Fruit fly (Drosophila melanogaster): Measurements from ENCODE around the gene Uxs.

Uxs gene

dm6 chr3L:8185263-8186227, 4.8 kb downstream of the Uxs start (continued):
- TF ChIP-seq pho (GFP tag; optimal IDR thresholded peaks at IDR 0.05) (peak; percentile 55), Optix (GFP tag; IDR thresholded peaks at IDR 0.05) (peak; percentile 56; the same call in 1 of the 3 replicates), pita (GFP tag; optimal IDR thresholded peaks at IDR 0.05) (no peak), bcd (GFP tag; optimal IDR thresholded peaks at IDR 0.05) (peak; percentile 34), jumu (GFP tag; optimal IDR thresholded peaks at IDR 0.05) (peak; percentile 42), CG4328 (GFP tag; optimal IDR thresholded peaks at IDR 0.05) (no peak), cato (GFP tag; optimal IDR thresholded peaks at IDR 0.05; ENCODE audit: borderline replicate concordance) (no peak), eve (GFP tag; optimal IDR thresholded peaks at IDR 0.05) (no peak), Hmr (GFP tag; optimal IDR thresholded peaks at IDR 0.05) (peak; percentile 41), lmd (GFP tag; IDR thresholded peaks at IDR 0.05) (peak; percentile 63), Lhr (GFP tag; optimal IDR thresholded peaks at IDR 0.05) (no peak)

dm6 chr3L:8186627-8187396, 6.1 kb downstream of the Uxs start, which contains the start of the genes ERR and Atg18a:
TSS of gene ERR (minus strand) at chr3L:8186671.
TSS of gene Atg18a (plus strand) at chr3L:8186857.
- peak; percentile 54 for TF ChIP-seq CG3163 (GFP tag; optimal IDR thresholded peaks at IDR 0.05)
- TF ChIP-seq Mrtf (GFP tag; IDR thresholded peaks at IDR 0.05): peak; percentile 79
- peak; percentile 92 for TF ChIP-seq Ptx1 (GFP tag; IDR thresholded peaks at IDR 0.05)
- no peak for TF ChIP-seq BtbVII (GFP tag; optimal IDR thresholded peaks at IDR 0.05)
- no peak for TF ChIP-seq wek (GFP tag; optimal IDR thresholded peaks at IDR 0.05)
- TF ChIP-seq CG4404 (GFP tag; IDR thresholded peaks at IDR 0.05): peak; percentile 93
- peak; percentile 92 for TF ChIP-seq CG16815 (GFP tag; optimal IDR thresholded peaks at IDR 0.05)
- no peak for TF ChIP-seq crol (GFP tag; IDR thresholded peaks at IDR 0.05)
- peak; percentile 39 for TF ChIP-seq D (optimal IDR thresholded peaks at IDR 0.05)
- TF ChIP-seq D (GFP tag; optimal IDR thresholded peaks at IDR 0.05): peak; percentile 79
- peak; percentile 88 for TF ChIP-seq H15 (GFP tag; IDR thresholded peaks at IDR 0.05)
- peak; percentile 40 for TF ChIP-seq kay (GFP tag; optimal IDR thresholded peaks at IDR 0.05)
- no peak for TF ChIP-seq Hr78 (GFP tag; optimal IDR thresholded peaks at IDR 0.05)
- peak; percentile 11 for TF ChIP-seq HHEX (GFP tag; optimal IDR thresholded peaks at IDR 0.05)
- TF ChIP-seq fd3F (GFP tag; optimal IDR thresholded peaks at IDR 0.05): peak; percentile 82
- TF ChIP-seq Dfd (GFP tag; optimal IDR thresholded peaks at IDR 0.05): no peak
- peak; percentile 71 for TF ChIP-seq gt (GFP tag; IDR thresholded peaks at IDR 0.05)
- TF ChIP-seq CG1832 (GFP tag; optimal IDR thresholded peaks at IDR 0.05): peak; percentile 23
- peak; percentile 75 for TF ChIP-seq PHDP (tag; optimal IDR thresholded peaks at IDR 0.05)
- peak; percentile 28 for TF ChIP-seq CG3407 (GFP tag; optimal IDR thresholded peaks at IDR 0.05)
- TF ChIP-seq CTCF (GFP tag; optimal IDR thresholded peaks at IDR 0.05): no peak
- peak; percentile 61 for TF ChIP-seq Awh (GFP tag; IDR thresholded peaks at IDR 0.05)
- peak; percentile 72 for TF ChIP-seq CG8944 (GFP tag; optimal IDR thresholded peaks at IDR 0.05)
- TF ChIP-seq CG12391 (tag; optimal IDR thresholded peaks at IDR 0.05): peak; percentile 91
- TF ChIP-seq twi (tag; optimal IDR thresholded peaks at IDR 0.05): peak; percentile 78
- peak; percentile 74 for TF ChIP-seq CG18476 (GFP tag; optimal IDR thresholded peaks at IDR 0.05)
- peak; percentile 1 for TF ChIP-seq da (GFP tag; optimal IDR thresholded peaks at IDR 0.05)
- 0 out of 2 replicates have a peak, but pooled peaks have one; percentile 13 for TF ChIP-seq CG11696 (GFP tag; IDR thresholded peaks at IDR 0.05)
- TF ChIP-seq CG10565 (GFP tag; optimal IDR thresholded peaks at IDR 0.05): no peak
- TF ChIP-seq CG15696 (tag; optimal IDR thresholded peaks at IDR 0.05): peak; percentile 82
- no peak for TF ChIP-seq pita (GFP tag; optimal IDR thresholded peaks at IDR 0.05)
- TF ChIP-seq sens-2 (GFP tag; IDR thresholded peaks at IDR 0.05): peak; percentile 72; the same call in 1 of the 2 replicates
- peak; percentile 83 for TF ChIP-seq pum (GFP tag; optimal IDR thresholded peaks at IDR 0.05)
- TF ChIP-seq ab (GFP tag; optimal IDR thresholded peaks at IDR 0.05): peak; percentile 67
- no peak for TF ChIP-seq Jarid2 (GFP tag; optimal IDR thresholded peaks at IDR 0.05)
- peak; percentile 3 for TF ChIP-seq kah (GFP tag; optimal IDR thresholded peaks at IDR 0.05)

Measured in whole organism, embryonic.